Worm (Caenorhabditis elegans) whole organism, L4/young adult: ENCODE results near the gene clec-139.

Source experiments
- dao-5 ChIP-seq: sonication (generic microtip); optimal IDR thresholded peaks from 2 replicates; lab custom pipeline; 2016; ENCODE audit warnings: missing genotype, missing genetic modification characterization, moderate library complexity, missing compliant biosample characterization
- him-1 ChIP-seq: sonication (generic microtip); optimal IDR thresholded peaks from 2 replicates; lab custom pipeline; 2016; ENCODE audit warnings: missing genotype, missing genetic modification reagents, missing genetic modification characterization, missing compliant biosample characterization

DNA sequence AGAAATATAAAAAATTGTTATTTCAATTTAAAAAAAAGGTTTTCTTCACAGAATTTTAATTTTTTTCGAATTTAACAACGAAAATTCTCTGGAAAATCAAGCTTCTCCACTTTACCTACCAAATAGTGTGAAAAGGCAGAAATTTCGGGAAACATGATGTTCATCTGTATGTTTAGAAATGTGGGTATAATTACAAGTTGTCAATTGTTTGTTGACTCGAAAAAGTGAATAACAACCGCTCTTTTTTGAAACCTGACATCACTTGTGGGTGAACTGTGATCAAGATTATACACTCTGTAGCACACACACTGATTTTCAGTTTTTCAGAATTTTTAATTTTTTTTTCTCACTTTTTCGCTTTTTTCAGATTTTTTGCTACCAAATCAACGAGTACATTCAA lies 21.7 kb downstream of the clec-139 start:
- no peak for TF ChIP-seq him-1 (tag; lab: Kevin White, UChicago)
- no peak for TF ChIP-seq dao-5 (tag; lab: Kevin White, UChicago)
